Worm (Caenorhabditis elegans) whole organism, L3 larva: Measurements from ENCODE around the gene T13F2.2.
A peak's percentile ranks its signal among the peaks of the same experiment; 100 is the strongest.

Source experiments
- R02D3.7 ChIP-seq: fragments of 150-350 bp; optimal IDR thresholded peaks from 2 replicates; lab custom pipeline; 2014; ENCODE audit warnings: missing biosample characterization, missing genetic modification characterization
- ZK546.5 ChIP-seq: sonication (generic microtip); optimal IDR thresholded peaks from 2 replicates; lab custom pipeline; 2017; ENCODE audit warnings: missing biosample characterization, missing genetic modification characterization
- aly-2 ChIP-seq: fragments of 150-350 bp; optimal IDR thresholded peaks from 2 replicates; lab custom pipeline; 2014; ENCODE audit warnings: missing biosample characterization, missing genetic modification characterization
- ama-1 ChIP-seq: fragments of 150-350 bp; optimal IDR thresholded peaks from 2 replicates; lab custom pipeline; 2018
- ceh-28 ChIP-seq: fragments of 150-350 bp; optimal IDR thresholded peaks from 2 replicates; lab custom pipeline; 2014; ENCODE audit warnings: missing biosample characterization, missing genetic modification reagents, missing genetic modification characterization
- ceh-82 ChIP-seq: fragments of 150-350 bp; optimal IDR thresholded peaks from 2 replicates; lab custom pipeline; 2014; ENCODE audit warnings: missing biosample characterization, missing genetic modification characterization
- ceh-9 ChIP-seq: sonication (generic microtip); optimal IDR thresholded peaks from 2 replicates; lab custom pipeline; 2018; ENCODE audit warnings: missing biosample characterization, missing genetic modification characterization
- daf-12 ChIP-seq: fragments of 150-350 bp; optimal IDR thresholded peaks from 2 replicates; lab custom pipeline; 2014; ENCODE audit warnings: missing biosample characterization, missing genetic modification reagents, missing genetic modification characterization
- egl-27 ChIP-seq: sonication (generic microtip); optimal IDR thresholded peaks from 4 replicates; lab custom pipeline; 2017; ENCODE audit warnings: missing biosample characterization, missing genetic modification reagents, missing genetic modification characterization
- elt-1 ChIP-seq: fragments of 150-350 bp; optimal IDR thresholded peaks from 2 replicates; lab custom pipeline; 2014; ENCODE audit warnings: missing biosample characterization, missing genetic modification characterization
- elt-3 ChIP-seq, 3 experiments: fragments of 150-350 bp in 1 of 3; sonication (generic microtip) in 2 of 3; optimal IDR thresholded peaks; 2 replicates in 2 of 3; 4 replicates in 1 of 3; lab custom pipeline; 2014 to 2017; ENCODE audit warnings: missing biosample characterization in 3 of 3, missing genetic modification characterization in 3 of 3
- eor-1 ChIP-seq, 2 experiments: fragments of 150-350 bp; optimal IDR thresholded peaks; 2 replicates each; lab custom pipeline; 2014 to 2018; ENCODE audit warnings: missing biosample characterization in 2 of 2, missing genetic modification characterization in 2 of 2
- fos-1 ChIP-seq: fragments of 150-350 bp; optimal IDR thresholded peaks from 2 replicates; lab custom pipeline; 2014; ENCODE audit warnings: missing biosample characterization, missing genetic modification characterization
- hmg-11 ChIP-seq: sonication (generic microtip); optimal IDR thresholded peaks from 2 replicates; lab custom pipeline; 2016; ENCODE audit warnings: missing genetic modification characterization, missing compliant biosample characterization
- lin-39 ChIP-seq: fragments of 150-350 bp; optimal IDR thresholded peaks from 2 replicates; lab custom pipeline; 2018; ENCODE audit warnings: missing biosample characterization, missing genetic modification reagents, missing genetic modification characterization
- mml-1 ChIP-seq: fragments of 150-350 bp; sonication (generic microtip); optimal IDR thresholded peaks from 3 replicates; lab custom pipeline; 2014; ENCODE audit warnings: missing biosample characterization, missing genetic modification characterization
- nhr-12 ChIP-seq: fragments of 150-350 bp; optimal IDR thresholded peaks from 2 replicates; lab custom pipeline; 2014; ENCODE audit warnings: missing biosample characterization, missing genetic modification characterization
- nhr-25 ChIP-seq: sonication (generic microtip); optimal IDR thresholded peaks from 2 replicates; lab custom pipeline; 2017; ENCODE audit warnings: missing biosample characterization, missing genetic modification characterization
- skn-1 ChIP-seq: fragments of 150-350 bp; optimal IDR thresholded peaks from 2 replicates; lab custom pipeline; 2014; ENCODE audit warnings: missing biosample characterization, missing genetic modification characterization
- snpc-4 ChIP-seq: fragments of 150-350 bp; optimal IDR thresholded peaks from 2 replicates; lab custom pipeline; 2014; ENCODE audit warnings: missing biosample characterization, missing genetic modification characterization
- unc-39 ChIP-seq: sonication (generic microtip); optimal IDR thresholded peaks from 4 replicates; lab custom pipeline; 2017; ENCODE audit warnings: missing biosample characterization, missing genetic modification characterization
- unc-62 ChIP-seq: fragments of 150-350 bp; sonication (generic microtip); optimal IDR thresholded peaks from 4 replicates; lab custom pipeline; 2014; ENCODE audit warnings: missing biosample characterization, missing genetic modification reagents, missing genetic modification characterization
- zag-1 ChIP-seq: fragments of 150-350 bp; optimal IDR thresholded peaks from 2 replicates; lab custom pipeline; 2014; ENCODE audit warnings: missing biosample characterization, missing genetic modification characterization
- ztf-4 ChIP-seq: fragments of 150-350 bp; optimal IDR thresholded peaks from 2 replicates; lab custom pipeline; 2014; ENCODE audit warnings: missing biosample characterization, missing genetic modification characterization

Gene T13F2.2

ce11 chrIV:9755713-9756112 is 41.4 kb downstream of the T13F2.2 start:
- TF ChIP-seq elt-3 (tag; optimal IDR thresholded peaks at IDR 0.05; lab: Kevin White, UChicago): peak in 1 of 3 experiments; percentile 84
- no peak for TF ChIP-seq ceh-82 (tag; lab: Kevin White, UChicago)
- no peak for TF ChIP-seq lin-39 (tag; lab: Kevin White, UChicago)
- no peak for TF ChIP-seq ceh-28
- no peak for TF ChIP-seq mml-1 (tag; lab: Kevin White, UChicago)

DNA sequence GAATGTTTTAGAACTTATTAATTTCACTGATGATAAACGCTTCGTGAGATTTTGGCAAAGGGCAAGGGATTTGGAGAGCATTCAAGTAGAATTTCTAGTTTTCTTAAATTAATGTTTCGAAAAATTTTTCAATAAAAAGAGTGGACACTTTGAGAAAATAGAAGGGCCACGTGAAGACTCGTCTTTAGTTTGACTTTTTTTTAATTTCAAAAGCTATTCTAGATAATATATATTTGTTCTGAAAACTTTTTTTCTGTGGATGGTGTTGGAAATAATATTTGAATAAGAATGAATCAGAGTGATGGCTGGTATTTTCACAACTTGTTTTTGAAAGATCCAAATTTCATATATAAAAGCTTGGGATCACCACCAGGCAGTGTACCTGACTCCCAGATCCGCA is 48.8 kb downstream of the T13F2.2 start, which contains the start of gene C28D4.8:
TSS of gene C28D4.8 (minus strand) at position 101 of the 400 bp plus-strand sequence.
- no peak for TF ChIP-seq ceh-9 (tag; lab: Kevin White, UChicago)
- no peak for TF ChIP-seq fos-1 (tag; lab: Kevin White, UChicago)
- TF ChIP-seq egl-27 (tag; lab: Kevin White, UChicago): no peak
- TF ChIP-seq ama-1 (lab: Kevin White, UChicago): no peak
- TF ChIP-seq elt-3 (tag; optimal IDR thresholded peaks at IDR 0.05; lab: Kevin White, UChicago): no peak
- no peak for TF ChIP-seq zag-1
- no peak for TF ChIP-seq unc-39
- no peak for TF ChIP-seq nhr-25 (tag; lab: Kevin White, UChicago)
- no peak for TF ChIP-seq unc-62
- no peak for TF ChIP-seq eor-1 (tag; optimal IDR thresholded peaks at IDR 0.05; lab: Kevin White, UChicago)
- TF ChIP-seq aly-2 (tag; lab: Kevin White, UChicago): no peak
- no peak for TF ChIP-seq elt-1 (tag; lab: Kevin White, UChicago)
- TF ChIP-seq R02D3.7 (tag; lab: Kevin White, UChicago): no peak
- no peak for TF ChIP-seq daf-12
- no peak for TF ChIP-seq skn-1 (tag; lab: Kevin White, UChicago)
- TF ChIP-seq ZK546.5 (tag; lab: Kevin White, UChicago): no peak
- TF ChIP-seq nhr-12 (tag; lab: Kevin White, UChicago): no peak
- TF ChIP-seq ztf-4 (tag; lab: Kevin White, UChicago): no peak
- no peak for TF ChIP-seq snpc-4 (tag; lab: Kevin White, UChicago)
- TF ChIP-seq hmg-11: no peak
- TF ChIP-seq, all 47 proteins: peak for 0

DNA sequence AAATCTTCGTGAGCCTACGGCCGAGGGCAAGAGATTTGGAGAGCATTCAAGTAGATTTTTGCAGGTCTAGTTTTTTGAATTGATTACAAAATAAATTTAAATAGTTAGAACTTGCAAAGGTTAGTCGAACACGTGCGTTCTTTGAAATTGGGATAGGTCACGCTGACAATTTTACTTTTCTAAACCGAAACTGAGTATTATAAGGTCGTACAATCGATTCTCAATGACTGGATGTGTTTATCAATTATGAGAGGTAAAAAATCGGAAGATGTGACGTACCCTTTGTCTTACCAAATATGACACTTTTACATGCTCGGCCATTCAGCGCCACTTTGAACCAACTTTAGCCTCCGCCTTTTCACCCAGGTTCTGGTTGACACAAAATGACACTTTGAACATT is 50.4 kb downstream of the T13F2.2 start, which contains the start of gene C28D4.5:
TSS of gene C28D4.5 (minus strand) at position 101 of the 400 bp plus-strand sequence.
- TF ChIP-seq unc-62: no peak
- TF ChIP-seq skn-1 (tag; lab: Kevin White, UChicago): no peak
